Worm (Caenorhabditis elegans): ENCODE results near the gene ZK1248.15.
A peak's percentile ranks its signal among the peaks of the same experiment; 100 is the strongest.

The ZK1248.15 gene

ce11 chrII:5854122-5854521, 15.8 kb upstream of the ZK1248.15 start, which contains the start of gene H41C03.1:
Gene H41C03.1 (plus strand): TSS chrII:5854422.
- no peak for TF ChIP-seq hmg-4 (GFP tag; optimal IDR thresholded peaks at IDR 0.05)
- no peak for TF ChIP-seq ets-7 (tag; optimal IDR thresholded peaks at IDR 0.05)
- TF ChIP-seq ama-1 (optimal IDR thresholded peaks at IDR 0.05): no peak
- TF ChIP-seq aly-1 (tag; optimal IDR thresholded peaks at IDR 0.05): no peak
- TF ChIP-seq ceh-13 (GFP tag; optimal IDR thresholded peaks at IDR 0.05): no peak
- no peak for TF ChIP-seq flt-1 (GFP tag; IDR thresholded peaks at IDR 0.05)
- no peak for TF ChIP-seq ceh-36 (tag; optimal IDR thresholded peaks at IDR 0.05)

ce11 chrII:5853261-5853660, 14.9 kb upstream of the ZK1248.15 start:
- no peak for TF ChIP-seq tra-4 (tag; optimal IDR thresholded peaks at IDR 0.05)
- no peak for TF ChIP-seq scrt-1 (GFP tag; IDR thresholded peaks at IDR 0.05)
- TF ChIP-seq hmbx-1 (tag; optimal IDR thresholded peaks at IDR 0.05): no peak
- TF ChIP-seq tbx-11 (GFP tag; IDR thresholded peaks at IDR 0.05): no peak

DNA sequence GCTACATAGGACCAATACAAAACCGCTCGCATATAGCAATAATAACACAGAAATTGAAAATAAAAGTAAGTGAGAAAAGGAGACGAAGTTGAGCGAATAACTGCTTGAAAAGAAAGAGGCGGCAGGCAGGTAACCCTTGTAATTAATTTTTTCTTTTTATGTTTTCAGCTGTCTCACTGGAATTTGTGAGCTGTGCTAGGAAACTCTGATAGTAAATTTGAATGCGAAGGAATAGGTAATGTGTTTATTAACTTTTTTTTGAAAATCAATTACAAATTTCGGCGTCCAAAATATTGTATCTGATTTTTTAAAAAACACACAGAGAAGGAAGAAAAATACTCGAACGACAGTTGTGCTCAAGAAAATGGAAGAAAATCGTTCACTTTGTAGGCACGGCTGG, 13.7 kb upstream of the ZK1248.15 start, which contains the start of gene H41C03.2:
H41C03.2 (minus strand) TSS at position 101 of the 400 bp plus-strand sequence.
- TF ChIP-seq hnd-1 (tag; optimal IDR thresholded peaks at IDR 0.05) (no peak), hmg-4 (GFP tag; optimal IDR thresholded peaks at IDR 0.05) (no peak)

ce11 chrII:5846181-5846580, 7.8 kb upstream of the ZK1248.15 start:
- TF ChIP-seq ama-1 (optimal IDR thresholded peaks at IDR 0.05) (no peak), tra-4 (tag; optimal IDR thresholded peaks at IDR 0.05) (no peak), F13C5.2 (tag; optimal IDR thresholded peaks at IDR 0.05) (no peak), tbx-11 (GFP tag; IDR thresholded peaks at IDR 0.05) (no peak), tbx-37 (GFP tag; conservative IDR thresholded peaks at IDR 0.05) (no peak), hnd-1 (tag; optimal IDR thresholded peaks at IDR 0.05) (no peak), sea-1 (GFP tag; conservative IDR thresholded peaks at IDR 0.05) (no peak), hmbx-1 (tag; optimal IDR thresholded peaks at IDR 0.05) (no peak), hmg-4 (GFP tag; optimal IDR thresholded peaks at IDR 0.05) (no peak), scrt-1 (GFP tag; IDR thresholded peaks at IDR 0.05) (no peak), B0310.2 (tag; optimal IDR thresholded peaks at IDR 0.05) (no peak), pes-1 (GFP tag; IDR thresholded peaks at IDR 0.05) (no peak), ceh-13 (GFP tag; optimal IDR thresholded peaks at IDR 0.05) (no peak), ets-7 (tag; optimal IDR thresholded peaks at IDR 0.05) (no peak), ceh-36 (tag; optimal IDR thresholded peaks at IDR 0.05) (no peak), aly-1 (tag; optimal IDR thresholded peaks at IDR 0.05) (no peak), flt-1 (GFP tag; IDR thresholded peaks at IDR 0.05) (no peak)

ce11 chrII:5845441-5845840, 7.1 kb upstream of the ZK1248.15 start, which contains the start of the genes ZK1248.17 and H41C03.3:
Gene ZK1248.17 (minus strand): TSS chrII:5845541.
Gene H41C03.3 (plus strand): TSS chrII:5845777.
- TF ChIP-seq tbx-37 (GFP tag; conservative IDR thresholded peaks at IDR 0.05) (no peak), ceh-13 (GFP tag; optimal IDR thresholded peaks at IDR 0.05) (no peak), sea-1 (GFP tag; conservative IDR thresholded peaks at IDR 0.05) (no peak), flt-1 (GFP tag; IDR thresholded peaks at IDR 0.05) (no peak), B0310.2 (tag; optimal IDR thresholded peaks at IDR 0.05) (no peak), hmg-4 (GFP tag; optimal IDR thresholded peaks at IDR 0.05) (no peak)

DNA sequence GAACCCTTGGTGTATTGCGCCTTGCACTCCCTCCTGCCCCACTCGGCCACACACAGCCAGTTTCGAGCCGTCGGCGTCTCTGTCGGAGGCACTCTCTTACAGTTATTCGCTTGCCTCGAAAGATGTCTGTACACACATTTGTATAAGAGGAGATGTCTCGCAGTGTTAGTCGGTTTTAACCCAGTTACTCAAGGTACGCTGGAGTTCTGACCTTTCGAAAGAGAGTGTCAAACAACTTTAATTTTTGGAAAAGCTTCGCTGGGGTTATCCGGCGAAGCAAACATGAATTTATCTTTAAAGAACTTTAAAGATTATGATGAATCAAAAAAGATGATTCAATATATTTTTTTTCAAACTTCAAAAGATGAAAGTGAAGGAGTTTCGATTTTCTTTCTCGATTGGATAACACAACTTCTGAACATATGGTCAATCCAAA, 6.4 kb upstream of the ZK1248.15 start:
- TF ChIP-seq tra-4 (tag; optimal IDR thresholded peaks at IDR 0.05) (peak; percentile 92), B0310.2 (tag; optimal IDR thresholded peaks at IDR 0.05) (peak; percentile 88), ama-1 (optimal IDR thresholded peaks at IDR 0.05) (peak; percentile 100), hmbx-1 (tag; optimal IDR thresholded peaks at IDR 0.05) (peak; percentile 84), flt-1 (GFP tag; IDR thresholded peaks at IDR 0.05) (peak; percentile 72), scrt-1 (GFP tag; IDR thresholded peaks at IDR 0.05) (peak; percentile 67), aly-1 (tag; optimal IDR thresholded peaks at IDR 0.05) (peak; percentile 40), ceh-13 (GFP tag; optimal IDR thresholded peaks at IDR 0.05) (peak; percentile 27), tbx-37 (GFP tag; conservative IDR thresholded peaks at IDR 0.05) (peak; percentile 39), F13C5.2 (tag; optimal IDR thresholded peaks at IDR 0.05) (peak; percentile 98), ets-7 (tag; optimal IDR thresholded peaks at IDR 0.05) (peak; percentile 80), hmg-4 (GFP tag; optimal IDR thresholded peaks at IDR 0.05) (peak; percentile 96), tbx-11 (GFP tag; IDR thresholded peaks at IDR 0.05) (peak; percentile 79), hnd-1 (tag; optimal IDR thresholded peaks at IDR 0.05) (peak; percentile 53), sea-1 (GFP tag; conservative IDR thresholded peaks at IDR 0.05) (peak; percentile 89), pes-1 (GFP tag; IDR thresholded peaks at IDR 0.05) (peak; percentile 86), ceh-36 (tag; optimal IDR thresholded peaks at IDR 0.05) (peak; percentile 96)

ce11 chrII:5841866-5842265, 3.5 kb upstream of the ZK1248.15 start, which contains the start of gene nep-25:
Gene nep-25 (plus strand): TSS chrII:5842240.
- TF ChIP-seq sea-1 (GFP tag; conservative IDR thresholded peaks at IDR 0.05) (no peak), B0310.2 (tag; optimal IDR thresholded peaks at IDR 0.05) (no peak), ceh-13 (GFP tag; optimal IDR thresholded peaks at IDR 0.05) (no peak), hmg-4 (GFP tag; optimal IDR thresholded peaks at IDR 0.05) (no peak), ets-7 (tag; optimal IDR thresholded peaks at IDR 0.05) (no peak)

- TF ChIP-seq tbx-37 (GFP tag; conservative IDR thresholded peaks at IDR 0.05): no peak
- no peak for TF ChIP-seq ceh-13 (GFP tag; optimal IDR thresholded peaks at IDR 0.05)
- TF ChIP-seq tra-4 (tag; optimal IDR thresholded peaks at IDR 0.05): no peak
- no peak for TF ChIP-seq aly-1 (tag; optimal IDR thresholded peaks at IDR 0.05)
- no peak for TF ChIP-seq ama-1 (optimal IDR thresholded peaks at IDR 0.05)
Observed at ce11 chrII:5841053-5841547, 2.7 kb upstream of the ZK1248.15 start, which contains the start of gene lec-5. Gene lec-5 (minus strand): TSS chrII:5841103.

All from whole organism, early embryonic.